Worm (Caenorhabditis elegans) whole organism, young adult: ENCODE results near the gene npp-5.

Experiments
- D2030.7 ChIP-seq: fragments of 200-800 bp; sonication (Bioruptor generic); IDR thresholded peaks from 2 replicates; pipeline ENCODE4 v1.3.6; 2022; ENCODE audit warnings: missing genetic modification reagents, missing genetic modification characterization, missing compliant biosample characterization
- F33H1.4 ChIP-seq: fragments of 200-800 bp; sonication (Bioruptor generic); IDR thresholded peaks from 2 replicates; pipeline ENCODE4 v1.3.6; 2022; ENCODE audit warnings: missing genetic modification reagents, missing genetic modification characterization, missing compliant biosample characterization
- F49E8.2 ChIP-seq: sonication (generic microtip); optimal IDR thresholded peaks from 3 replicates; lab custom pipeline; 2017; ENCODE audit warnings: missing genetic modification characterization, mild to moderate bottlenecking, missing compliant biosample characterization, antibody characterized with exemption, moderate library complexity; ENCODE audit not compliant: insufficient read depth
- F52B5.7 ChIP-seq: sonication (generic microtip); optimal IDR thresholded peaks from 2 replicates; lab custom pipeline; 2016; ENCODE audit warnings: mild to moderate bottlenecking, missing genetic modification characterization, missing compliant biosample characterization
- F57C9.4 ChIP-seq: sonication (generic microtip); optimal IDR thresholded peaks from 2 replicates; lab custom pipeline; 2017; ENCODE audit warnings: mild to moderate bottlenecking, missing genetic modification characterization, missing compliant biosample characterization
- K11D2.4 ChIP-seq: fragments of 200-800 bp; sonication (Bioruptor generic); IDR thresholded peaks from 2 replicates; pipeline ENCODE4 v1.3.6; 2022; ENCODE audit warnings: missing genetic modification reagents, missing genetic modification characterization, missing compliant biosample characterization
- T07F8.4 ChIP-seq: sonication (generic microtip); optimal IDR thresholded peaks from 2 replicates; lab custom pipeline; 2016; ENCODE audit warnings: mild to moderate bottlenecking, missing genetic modification characterization, moderate library complexity, missing compliant biosample characterization
- Y53G8AR.9 ChIP-seq: fragments of 200-800 bp; sonication (Bioruptor generic); conservative IDR thresholded peaks from 2 replicates; pipeline ENCODE4 v1.3.6; 2022; ENCODE audit warnings: missing genetic modification reagents, missing genetic modification characterization, missing compliant biosample characterization
- Y67H2A.10 ChIP-seq: fragments of 200-800 bp; sonication (Bioruptor generic); conservative IDR thresholded peaks from 2 replicates; pipeline ENCODE4 v1.3.6; 2022; ENCODE audit warnings: missing genetic modification reagents, missing genetic modification characterization, missing compliant biosample characterization
- Y79H2A.3 ChIP-seq: fragments of 200-800 bp; sonication (Bioruptor generic); conservative IDR thresholded peaks from 2 replicates; pipeline ENCODE4 v1.3.6; 2022; ENCODE audit warnings: missing genetic modification reagents, missing genetic modification characterization, missing compliant biosample characterization
- Y95B8A.8 ChIP-seq: fragments of 200-800 bp; sonication (Bioruptor generic); IDR thresholded peaks from 2 replicates; pipeline ENCODE4 v1.3.6; 2022; ENCODE audit warnings: missing genetic modification reagents, missing genetic modification characterization, missing compliant biosample characterization
- atf-7 ChIP-seq: sonication (generic microtip); optimal IDR thresholded peaks from 2 replicates; lab custom pipeline; 2017; ENCODE audit warnings: mild to moderate bottlenecking, missing genetic modification characterization, missing compliant biosample characterization
- bed-1 ChIP-seq: fragments of 200-800 bp; sonication (Bioruptor generic); IDR thresholded peaks from 2 replicates; pipeline ENCODE4 v1.3.6; 2022; ENCODE audit warnings: missing genetic modification reagents, missing genetic modification characterization, missing compliant biosample characterization
- ccch-3 ChIP-seq: fragments of 200-800 bp; sonication (Bioruptor generic); optimal IDR thresholded peaks from 2 replicates; lab custom pipeline; 2018; ENCODE audit warnings: mild to moderate bottlenecking, missing genetic modification characterization, missing compliant biosample characterization
- cebp-1 ChIP-seq, 2 experiments: fragments of 200-800 bp in 1 of 2; sonication (Bioruptor generic) in 1 of 2; sonication (generic microtip) in 1 of 2; IDR thresholded peaks in 1 of 2; optimal IDR thresholded peaks in 1 of 2; 2 replicates each; pipeline versions ENCODE4 v1.3.6 to Lab custom; 2017 to 2022; ENCODE audit warnings: missing compliant biosample characterization in 2 of 2, missing genetic modification characterization in 2 of 2, mild to moderate bottlenecking in 1 of 2, missing genetic modification reagents in 1 of 2, moderate library complexity in 1 of 2
- ceh-100 ChIP-seq: fragments of 200-800 bp; sonication (Bioruptor generic); IDR thresholded peaks from 2 replicates; pipeline ENCODE4 v1.3.6; 2022; ENCODE audit warnings: missing genetic modification reagents, missing genetic modification characterization, missing compliant biosample characterization
- ceh-27 ChIP-seq: fragments of 200-800 bp; sonication (Bioruptor generic); optimal IDR thresholded peaks from 2 replicates; lab custom pipeline; 2018; ENCODE audit warnings: mild to moderate bottlenecking, missing genetic modification characterization, moderate library complexity, missing compliant biosample characterization
- ceh-91 ChIP-seq: fragments of 200-800 bp; sonication (Bioruptor generic); IDR thresholded peaks from 2 replicates; pipeline ENCODE4 v1.3.6; 2022; ENCODE audit warnings: missing genetic modification reagents, missing genetic modification characterization, missing compliant biosample characterization
- die-1 ChIP-seq: sonication (generic microtip); optimal IDR thresholded peaks from 2 replicates; lab custom pipeline; 2016; ENCODE audit warnings: missing genotype, mild to moderate bottlenecking, missing genetic modification characterization, missing compliant biosample characterization
- dpff-1 ChIP-seq: sonication (generic microtip); optimal IDR thresholded peaks from 2 replicates; lab custom pipeline; 2017; ENCODE audit warnings: mild to moderate bottlenecking, missing genetic modification characterization, missing compliant biosample characterization
- dpl-1 ChIP-seq: fragments of 150-350 bp; optimal IDR thresholded peaks from 2 replicates; lab custom pipeline; 2014; ENCODE audit warnings: missing biosample characterization, missing genetic modification reagents, missing genetic modification characterization
- efl-1 ChIP-seq: fragments of 150-350 bp; optimal IDR thresholded peaks from 2 replicates; lab custom pipeline; 2014; ENCODE audit warnings: missing biosample characterization, missing genetic modification reagents, missing genetic modification characterization
- lin-54 ChIP-seq: fragments of 200-800 bp; sonication (Bioruptor generic); optimal IDR thresholded peaks from 2 replicates; lab custom pipeline; 2018; ENCODE audit warnings: mild to moderate bottlenecking, missing genetic modification characterization, missing compliant biosample characterization
- lsl-1 ChIP-seq: fragments of 200-800 bp; sonication (Bioruptor generic); optimal IDR thresholded peaks from 2 replicates; lab custom pipeline; 2018; ENCODE audit warnings: mild to moderate bottlenecking, missing genetic modification characterization, moderate library complexity, missing compliant biosample characterization
- madf-6 ChIP-seq: fragments of 200-800 bp; sonication (Bioruptor generic); IDR thresholded peaks from 2 replicates; pipeline ENCODE4 v1.3.6; 2022; ENCODE audit warnings: missing genetic modification reagents, missing genetic modification characterization, missing compliant biosample characterization
- mes-4 ChIP-seq: sonication (generic microtip); optimal IDR thresholded peaks from 2 replicates; lab custom pipeline; 2016; ENCODE audit warnings: missing genotype, missing genetic modification characterization, missing compliant biosample characterization
- nhr-80 ChIP-seq: sonication (generic microtip); optimal IDR thresholded peaks from 2 replicates; lab custom pipeline; 2016; ENCODE audit warnings: missing genetic modification characterization, missing compliant biosample characterization
- sdz-38 ChIP-seq: sonication (generic microtip); optimal IDR thresholded peaks from 2 replicates; lab custom pipeline; 2016; ENCODE audit warnings: missing genotype, missing genetic modification characterization, missing compliant biosample characterization
- snpc-3.4 ChIP-seq: sonication (generic microtip); optimal IDR thresholded peaks from 2 replicates; lab custom pipeline; 2017; ENCODE audit warnings: missing genetic modification characterization, mild to moderate bottlenecking, missing compliant biosample characterization, antibody characterized with exemption, moderate library complexity, missing genotype, missing genetic modification reagents
- sptf-2 ChIP-seq: fragments of 200-800 bp; sonication (Bioruptor generic); optimal IDR thresholded peaks from 2 replicates; lab custom pipeline; 2018; ENCODE audit warnings: mild to moderate bottlenecking, missing genetic modification characterization, missing compliant biosample characterization
- tlf-1 ChIP-seq: fragments of 200-800 bp; sonication (Bioruptor generic); optimal IDR thresholded peaks from 2 replicates; lab custom pipeline; 2018; ENCODE audit warnings: mild to moderate bottlenecking, missing genetic modification characterization, missing compliant biosample characterization
- xnd-1 ChIP-seq: sonication (generic microtip); optimal IDR thresholded peaks from 2 replicates; lab custom pipeline; 2016; ENCODE audit warnings: missing genotype, missing genetic modification reagents, missing genetic modification characterization, missing compliant biosample characterization
- ztf-25 ChIP-seq: fragments of 200-800 bp; sonication (Bioruptor generic); IDR thresholded peaks from 2 replicates; pipeline ENCODE4 v1.3.6; 2022; ENCODE audit warnings: missing genetic modification reagents, missing genetic modification characterization, missing compliant biosample characterization

npp-5 gene

ce11 chrII:11577861-11578260, 21.7 kb downstream of the npp-5 start (continued):
- peak; percentile 96 for TF ChIP-seq F33H1.4

- no peak for TF ChIP-seq F52B5.7 (tag; lab: Kevin White, UChicago)
- no peak for TF ChIP-seq ceh-100 (GFP tag; lab: Robert Waterston, UW)
- TF ChIP-seq nhr-80 (tag; lab: Kevin White, UChicago), result peak; percentile 7
These were observed 22.2 kb downstream of the npp-5 start, which contains the start of gene pcs-1 for ce11 chrII:11577397-11577796. TSS of gene pcs-1 (minus strand) at chrII:11577740.

- TF ChIP-seq mes-4 (no peak), K11D2.4 (GFP tag; lab: Robert Waterston, UW) (no peak), madf-6 (GFP tag; lab: Robert Waterston, UW) (peak; percentile 79), F52B5.7 (tag; lab: Kevin White, UChicago) (no peak), lin-54 (GFP tag; lab: Kevin White, UChicago) (peak; percentile 74), Y79H2A.3 (GFP tag; lab: Robert Waterston, UW) (no peak), F49E8.2 (peak; percentile 32), xnd-1 (tag; lab: Kevin White, UChicago) (peak; percentile 62), efl-1 (GFP tag; lab: Kevin White, UChicago) (peak; percentile 39), lsl-1 (peak; percentile 89), dpl-1 (GFP tag; lab: Kevin White, UChicago) (peak; percentile 9), ceh-91 (0 out of 2 replicates have a peak, but pooled peaks have one; percentile 31), dpff-1 (no peak), F33H1.4 (peak; percentile 84), D2030.7 (0 out of 2 replicates have a peak, but pooled peaks have one; percentile 12)
These were observed 26.7 kb downstream of the npp-5 start, which contains the start of gene F54D5.2 for ce11 chrII:11572944-11573343. TSS of gene F54D5.2 (plus strand) at chrII:11573180.

ce11 chrII:11571260-11571854, 28.3 kb downstream of the npp-5 start, which contains the start of gene F54D5.3:
TSS of gene F54D5.3 (plus strand) at chrII:11571805.
- peak; percentile 65 for TF ChIP-seq nhr-80 (tag; lab: Kevin White, UChicago)
- no peak for TF ChIP-seq sptf-2 (GFP tag; lab: Kevin White, UChicago)
- peak; percentile 42 for TF ChIP-seq atf-7 (tag; lab: Kevin White, UChicago)

- TF ChIP-seq F57C9.4 (tag; lab: Kevin White, UChicago) (no peak), lsl-1 (no peak), die-1 (tag; lab: Kevin White, UChicago) (no peak), mes-4 (no peak), nhr-80 (tag; lab: Kevin White, UChicago) (peak; percentile 57), Y95B8A.8 (no peak), madf-6 (GFP tag; lab: Robert Waterston, UW) (no peak), Y67H2A.10 (no peak)
These were observed 30.3 kb downstream of the npp-5 start, which contains the start of the genes F54D5.23 and F54D5.4 for ce11 chrII:11569213-11569868. TSS of gene F54D5.23 (minus strand) at chrII:11569287. TSS of gene F54D5.4 (plus strand) at chrII:11569818.

- TF ChIP-seq snpc-3.4 (tag; lab: Kevin White, UChicago) (no peak), cebp-1 (GFP tag; IDR thresholded peaks at IDR 0.05; lab: Robert Waterston, UW) (no peak), cebp-1 (tag; optimal IDR thresholded peaks at IDR 0.05; lab: Kevin White, UChicago) (no peak), dpff-1 (no peak), atf-7 (tag; lab: Kevin White, UChicago) (no peak), sdz-38 (no peak), ceh-27 (GFP tag; lab: Kevin White, UChicago) (no peak), nhr-80 (tag; lab: Kevin White, UChicago) (no peak), ccch-3 (GFP tag; lab: Kevin White, UChicago) (no peak), tlf-1 (GFP tag; lab: Kevin White, UChicago) (no peak), bed-1 (GFP tag; lab: Robert Waterston, UW) (no peak), F49E8.2 (no peak), T07F8.4 (tag; lab: Kevin White, UChicago) (no peak), Y53G8AR.9 (GFP tag; lab: Robert Waterston, UW) (no peak), ztf-25 (no peak)
These were observed 30.9 kb downstream of the npp-5 start for ce11 chrII:11568670-11569069.
